Worm (Caenorhabditis elegans) whole organism, L4 larva: ENCODE data around the gene pptr-1.
A peak's percentile ranks its signal among the peaks of the same experiment; 100 is the strongest.

Experiments
- F10B5.3 ChIP-seq: sonication (generic microtip); optimal IDR thresholded peaks from 2 replicates; lab custom pipeline; 2016; ENCODE audit warnings: mild to moderate bottlenecking, missing genetic modification characterization, missing compliant biosample characterization
- F26F4.8 ChIP-seq: fragments of 200-800 bp; sonication (Bioruptor generic); conservative IDR thresholded peaks from 2 replicates; pipeline ENCODE4 v1.3.6; 2022; ENCODE audit warnings: missing genetic modification characterization, missing compliant biosample characterization
- F37D6.2 ChIP-seq: sonication (generic microtip); optimal IDR thresholded peaks from 2 replicates; lab custom pipeline; 2016; ENCODE audit warnings: mild to moderate bottlenecking, missing genetic modification characterization, missing compliant biosample characterization
- R02D3.7 ChIP-seq: fragments of 150-350 bp; sonication (generic microtip); optimal IDR thresholded peaks from 3 replicates; lab custom pipeline; 2014; ENCODE audit warnings: missing biosample characterization, missing genetic modification characterization
- T26A8.4 ChIP-seq: fragments of 200-800 bp; sonication (Bioruptor generic); IDR thresholded peaks from 2 replicates; pipeline ENCODE4 v1.3.6; 2022; ENCODE audit warnings: missing genetic modification characterization, missing compliant biosample characterization
- Y5F2A.4 ChIP-seq: fragments of 200-800 bp; sonication (Bioruptor generic); optimal IDR thresholded peaks from 2 replicates; lab custom pipeline; 2018; ENCODE audit warnings: mild to moderate bottlenecking, missing genetic modification characterization, missing compliant biosample characterization
- ZK546.5 ChIP-seq, 2 experiments: sonication (generic microtip); optimal IDR thresholded peaks; 2 replicates each; lab custom pipeline; 2017; ENCODE audit warnings: missing biosample characterization in 2 of 2, missing genetic modification characterization in 2 of 2
- aha-1 ChIP-seq: fragments of 150-350 bp; peaks from one replicate; lab custom pipeline; 2014; ENCODE audit warnings: missing biosample characterization, missing genetic modification characterization
- aly-2 ChIP-seq: sonication (generic microtip); optimal IDR thresholded peaks from 2 replicates; lab custom pipeline; 2018; ENCODE audit warnings: missing biosample characterization, missing genetic modification characterization
- ama-1 ChIP-seq: fragments of 150-350 bp; optimal IDR thresholded peaks from 2 replicates; lab custom pipeline; 2014; ENCODE audit warnings: inconsistent platforms, mixed read lengths
- arid-1 ChIP-seq: fragments of 200-800 bp; sonication (Bioruptor generic); conservative IDR thresholded peaks from 2 replicates; pipeline ENCODE4 v1.3.6; 2022; ENCODE audit warnings: missing genetic modification reagents, missing genetic modification characterization, missing compliant biosample characterization
- ceh-20 ChIP-seq: fragments of 200-800 bp; sonication (Bioruptor generic); IDR thresholded peaks from 2 replicates; pipeline ENCODE4 v1.3.6; 2022; ENCODE audit warnings: missing genetic modification reagents, missing genetic modification characterization, missing compliant biosample characterization
- ceh-82 ChIP-seq: sonication (generic microtip); optimal IDR thresholded peaks from 2 replicates; lab custom pipeline; 2017; ENCODE audit warnings: missing biosample characterization, missing genetic modification characterization
- cey-2 ChIP-seq: sonication (generic microtip); optimal IDR thresholded peaks from 3 replicates; lab custom pipeline; 2017; ENCODE audit warnings: missing genetic modification characterization, mild to moderate bottlenecking, missing compliant biosample characterization, antibody characterized with exemption, borderline replicate concordance; ENCODE audit not compliant: insufficient read depth
- ctbp-1 ChIP-seq: fragments of 200-800 bp; sonication (Bioruptor generic); IDR thresholded peaks from 2 replicates; pipeline ENCODE4 v1.3.6; 2022; ENCODE audit warnings: missing genetic modification reagents, missing genetic modification characterization, missing compliant biosample characterization
- daf-8 ChIP-seq: fragments of 200-800 bp; sonication (Bioruptor generic); IDR thresholded peaks from 2 replicates; pipeline ENCODE4 v1.3.6; 2022; ENCODE audit warnings: missing genetic modification characterization, missing compliant biosample characterization
- dmd-6 ChIP-seq: fragments of 200-800 bp; sonication (Bioruptor generic); IDR thresholded peaks from 2 replicates; pipeline ENCODE4 v1.3.6; 2022; ENCODE audit warnings: missing genetic modification reagents, missing genetic modification characterization, missing compliant biosample characterization
- dve-1 ChIP-seq: sonication (generic microtip); optimal IDR thresholded peaks from 2 replicates; lab custom pipeline; 2017; ENCODE audit warnings: antibody characterized with exemption, mild to moderate bottlenecking, missing genetic modification characterization, missing compliant biosample characterization; ENCODE audit not compliant: insufficient read depth
- egl-43 ChIP-seq: fragments of 200-800 bp; sonication (Bioruptor generic); IDR thresholded peaks from 2 replicates; pipeline ENCODE4 v1.3.6; 2022; ENCODE audit warnings: missing genetic modification reagents, missing genetic modification characterization, missing compliant biosample characterization
- hlh-30 ChIP-seq: sonication (generic microtip); optimal IDR thresholded peaks from 2 replicates; lab custom pipeline; 2017; ENCODE audit warnings: antibody characterized with exemption, mild to moderate bottlenecking, missing genetic modification characterization, missing compliant biosample characterization; ENCODE audit not compliant: insufficient read depth
- hmg-1.1 ChIP-seq: fragments of 200-800 bp; sonication (Bioruptor generic); IDR thresholded peaks from 2 replicates; pipeline ENCODE4 v1.3.6; 2022; ENCODE audit warnings: missing genetic modification reagents, missing genetic modification characterization, missing compliant biosample characterization
- lin-1 ChIP-seq: fragments of 200-800 bp; sonication (Bioruptor generic); IDR thresholded peaks from 2 replicates; pipeline ENCODE4 v1.3.6; 2022; ENCODE audit warnings: missing genetic modification reagents, missing genetic modification characterization, missing compliant biosample characterization
- lin-13 ChIP-seq: fragments of 150-350 bp; optimal IDR thresholded peaks from 2 replicates; lab custom pipeline; 2014; ENCODE audit warnings: missing biosample characterization, missing genetic modification reagents, missing genetic modification characterization
- lin-38 ChIP-seq: fragments of 200-800 bp; sonication (Bioruptor generic); IDR thresholded peaks from 2 replicates; pipeline ENCODE4 v1.3.6; 2022; ENCODE audit warnings: missing genetic modification reagents, missing genetic modification characterization, missing compliant biosample characterization
- lin-39 ChIP-seq: fragments of 150-350 bp; optimal IDR thresholded peaks from 2 replicates; lab custom pipeline; 2014; ENCODE audit warnings: missing biosample characterization, missing genetic modification reagents, missing genetic modification characterization
- madf-9 ChIP-seq: fragments of 200-800 bp; sonication (Bioruptor generic); conservative IDR thresholded peaks from 2 replicates; pipeline ENCODE4 v1.3.6; 2022; ENCODE audit warnings: missing genetic modification reagents, missing genetic modification characterization, missing compliant biosample characterization
- mdt-29 ChIP-seq: fragments of 200-800 bp; sonication (Bioruptor generic); IDR thresholded peaks from 2 replicates; pipeline ENCODE4 v1.3.6; 2022; ENCODE audit warnings: missing genetic modification reagents, missing genetic modification characterization, missing compliant biosample characterization
- nhr-10 ChIP-seq: fragments of 150-350 bp; optimal IDR thresholded peaks from 2 replicates; lab custom pipeline; 2014; ENCODE audit warnings: missing biosample characterization, missing genetic modification characterization
- nhr-11 ChIP-seq: fragments of 150-350 bp; optimal IDR thresholded peaks from 2 replicates; lab custom pipeline; 2014; ENCODE audit warnings: missing biosample characterization, missing genetic modification characterization
- nhr-41 ChIP-seq: fragments of 200-800 bp; sonication (Bioruptor generic); IDR thresholded peaks from 2 replicates; pipeline ENCODE4 v1.3.6; 2022; ENCODE audit warnings: missing genetic modification reagents, missing genetic modification characterization, missing compliant biosample characterization
- nhr-42 ChIP-seq: fragments of 200-800 bp; sonication (Bioruptor generic); IDR thresholded peaks from 2 replicates; pipeline ENCODE4 v1.3.6; 2022; ENCODE audit warnings: missing genetic modification characterization, missing compliant biosample characterization
- nhr-6 ChIP-seq: fragments of 150-350 bp; optimal IDR thresholded peaks from 2 replicates; lab custom pipeline; 2014; ENCODE audit warnings: missing biosample characterization, missing genetic modification characterization
- pha-4 ChIP-seq, 2 experiments: fragments of 150-350 bp in 1 of 2; fragments of 200-800 bp in 1 of 2; sonication (Bioruptor generic) in 1 of 2; IDR thresholded peaks in 1 of 2; optimal IDR thresholded peaks in 1 of 2; 2 replicates each; pipeline versions ENCODE4 v1.3.6 to Lab custom; 2014 to 2022; ENCODE audit warnings: missing genetic modification characterization in 2 of 2, missing genetic modification reagents in 2 of 2, missing biosample characterization in 1 of 2, missing compliant biosample characterization in 1 of 2
- php-3 ChIP-seq: fragments of 200-800 bp; sonication (Bioruptor generic); IDR thresholded peaks from 2 replicates; pipeline ENCODE4 v1.3.6; 2022; ENCODE audit warnings: missing genetic modification reagents, missing genetic modification characterization, missing compliant biosample characterization
- pqm-1 ChIP-seq: sonication (generic microtip); optimal IDR thresholded peaks from 2 replicates; lab custom pipeline; 2017; ENCODE audit warnings: missing biosample characterization, missing genetic modification characterization
- rbr-2 ChIP-seq: sonication (generic microtip); optimal IDR thresholded peaks from 2 replicates; lab custom pipeline; 2016; ENCODE audit warnings: missing genotype, missing genetic modification characterization, missing compliant biosample characterization
- skn-1 ChIP-seq: fragments of 150-350 bp; optimal IDR thresholded peaks from 2 replicates; lab custom pipeline; 2014; ENCODE audit warnings: missing biosample characterization, missing genetic modification characterization
- spr-1 ChIP-seq: sonication (generic microtip); optimal IDR thresholded peaks from 2 replicates; lab custom pipeline; 2016; ENCODE audit warnings: mild to moderate bottlenecking, missing genetic modification characterization, missing compliant biosample characterization
- tag-97 ChIP-seq: fragments of 200-800 bp; sonication (Bioruptor generic); IDR thresholded peaks from 2 replicates; pipeline ENCODE4 v1.3.6; 2022; ENCODE audit warnings: missing genetic modification characterization, missing compliant biosample characterization
- tra-1 ChIP-seq: fragments of 200-800 bp; sonication (Bioruptor generic); IDR thresholded peaks from 2 replicates; pipeline ENCODE4 v1.3.6; 2022; ENCODE audit warnings: missing genetic modification reagents, missing genetic modification characterization, missing compliant biosample characterization
- unc-39 ChIP-seq: sonication (generic microtip); optimal IDR thresholded peaks from 2 replicates; lab custom pipeline; 2017; ENCODE audit warnings: missing biosample characterization, missing genetic modification characterization
- zfp-2 ChIP-seq: sonication (generic microtip); optimal IDR thresholded peaks from 2 replicates; lab custom pipeline; 2016; ENCODE audit warnings: mild to moderate bottlenecking, missing genetic modification characterization, missing compliant biosample characterization

pptr-1 gene

ce11 chrV:16355941-16356340 is 1.4 kb upstream of the pptr-1 start (continued):
- TF ChIP-seq ceh-82 (tag; lab: Kevin White, UChicago) (no peak), F10B5.3 (peak; percentile 14), aha-1 (tag; lab: Kevin White, UChicago) (peak; percentile 99), F26F4.8 (GFP tag; lab: Robert Waterston, UW) (no peak), ctbp-1 (GFP tag; lab: Robert Waterston, UW) (peak; percentile 92), rbr-2 (tag; lab: Kevin White, UChicago) (peak; percentile 90), lin-1 (GFP tag; lab: Robert Waterston, UW) (peak; percentile 90), arid-1 (peak; percentile 78), unc-39 (tag; lab: Kevin White, UChicago) (no peak), pqm-1 (tag; lab: Kevin White, UChicago) (no peak), Y5F2A.4 (GFP tag; lab: Kevin White, UChicago) (no peak)

ce11 chrV:16356798-16357197 is 523 bp upstream of the pptr-1 start:
- TF ChIP-seq lin-38 (peak; percentile 90), nhr-10 (tag; lab: Kevin White, UChicago) (no peak), hmg-1.1 (GFP tag; lab: Robert Waterston, UW) (no peak), lin-39 (no peak)

ce11 chrV:16361350-16361749 is 4.0 kb downstream of the pptr-1 start:
- TF ChIP-seq tra-1 (GFP tag; lab: Robert Waterston, UW) (no peak), ZK546.5 (tag; optimal IDR thresholded peaks at IDR 0.05; lab: Kevin White, UChicago) (no peak)

ce11 chrV:16367575-16367974 is 10.3 kb downstream of the pptr-1 start, which contains the start of gene W08G11.3:
Gene W08G11.3 (plus strand): TSS chrV:16367681.
- no peak for TF ChIP-seq nhr-41
- peak; percentile 58; the same call in 1 of the 2 replicates for TF ChIP-seq T26A8.4 (GFP tag; lab: Robert Waterston, UW)
- TF ChIP-seq ceh-20 (GFP tag; lab: Robert Waterston, UW) = no peak
- TF ChIP-seq ceh-82 (tag; lab: Kevin White, UChicago) = no peak
- TF ChIP-seq lin-13 (GFP tag; lab: Kevin White, UChicago) = no peak
- TF ChIP-seq Y5F2A.4 (GFP tag; lab: Kevin White, UChicago) = no peak
- no peak for TF ChIP-seq php-3 (GFP tag; lab: Robert Waterston, UW)
- no peak for TF ChIP-seq zfp-2 (tag; lab: Kevin White, UChicago)
- no peak for TF ChIP-seq daf-8 (GFP tag; lab: Robert Waterston, UW)
- TF ChIP-seq cey-2 (tag; lab: Kevin White, UChicago) = no peak
- no peak for TF ChIP-seq skn-1 (tag; lab: Kevin White, UChicago)
- peak; percentile 37 for TF ChIP-seq R02D3.7 (tag; lab: Kevin White, UChicago)
- 0 out of 2 replicates have a peak, but pooled peaks have one; percentile 9 for TF ChIP-seq lin-38
- TF ChIP-seq lin-1 (GFP tag; lab: Robert Waterston, UW) = no peak
- no peak for TF ChIP-seq egl-43 (GFP tag; lab: Robert Waterston, UW)
- TF ChIP-seq dmd-6 = no peak
- TF ChIP-seq tag-97 = no peak
- no peak for TF ChIP-seq F37D6.2
- no peak for TF ChIP-seq nhr-6 (tag; lab: Kevin White, UChicago)
- no peak for TF ChIP-seq nhr-42 (GFP tag; lab: Robert Waterston, UW)
- peak; percentile 36 for TF ChIP-seq aha-1 (tag; lab: Kevin White, UChicago)
- TF ChIP-seq spr-1 (tag; lab: Kevin White, UChicago) = no peak
- TF ChIP-seq mdt-29 (GFP tag; lab: Robert Waterston, UW) = 0 out of 2 replicates have a peak, but pooled peaks have one; percentile 29
- peak; percentile 25 for TF ChIP-seq F10B5.3
- TF ChIP-seq ama-1 (lab: Kevin White, UChicago) = peak; percentile 55
- no peak for TF ChIP-seq madf-9 (GFP tag; lab: Robert Waterston, UW)
- no peak for TF ChIP-seq nhr-11 (tag; lab: Kevin White, UChicago)
- no peak for TF ChIP-seq hlh-30 (tag; lab: Kevin White, UChicago)
- no peak for TF ChIP-seq pha-4 (GFP tag; IDR thresholded peaks at IDR 0.05; lab: Robert Waterston, UW)
- no peak for TF ChIP-seq pha-4 (tag; optimal IDR thresholded peaks at IDR 0.05; lab: Kevin White, UChicago)
- TF ChIP-seq aly-2 = no peak
- peak; percentile 11 for TF ChIP-seq dve-1 (tag; lab: Kevin White, UChicago)
- no peak for TF ChIP-seq arid-1
